Worm (Caenorhabditis elegans) whole organism, L1 larva: ENCODE results near the gene cyp-32A1.

Source experiments
- C34B4.2 ChIP-seq: sonication (generic microtip); optimal IDR thresholded peaks from 2 replicates; lab custom pipeline; 2017; ENCODE audit warnings: mild to moderate bottlenecking, missing genetic modification characterization, missing compliant biosample characterization
- hlh-4 ChIP-seq: sonication (generic microtip); optimal IDR thresholded peaks from 2 replicates; lab custom pipeline; 2016; ENCODE audit warnings: mild to moderate bottlenecking, missing genetic modification characterization, missing compliant biosample characterization
- lin-35 ChIP-seq, 2 experiments: fragments of 150-350 bp; optimal IDR thresholded peaks; 2 replicates each; lab custom pipeline; 2014; ENCODE audit warnings: missing biosample characterization in 2 of 2, missing genetic modification characterization in 2 of 2, missing genetic modification reagents in 2 of 2
- lin-39 ChIP-seq: fragments of 150-350 bp; optimal IDR thresholded peaks from 2 replicates; lab custom pipeline; 2014; ENCODE audit warnings: missing biosample characterization, missing genetic modification reagents, missing genetic modification characterization
- nhr-12 ChIP-seq: sonication (generic microtip); optimal IDR thresholded peaks from 2 replicates; lab custom pipeline; 2017; ENCODE audit warnings: missing biosample characterization, missing genetic modification characterization
- nhr-84 ChIP-seq: sonication (generic microtip); optimal IDR thresholded peaks from 2 replicates; lab custom pipeline; 2017; ENCODE audit warnings: missing biosample characterization, missing genetic modification characterization
- nhr-90 ChIP-seq: sonication (generic microtip); optimal IDR thresholded peaks from 2 replicates; lab custom pipeline; 2016; ENCODE audit warnings: mild to moderate bottlenecking, missing genetic modification characterization, missing compliant biosample characterization; ENCODE audit not compliant: poor library complexity
- rnt-1 ChIP-seq: sonication (generic microtip); optimal IDR thresholded peaks from 2 replicates; lab custom pipeline; 2016; ENCODE audit warnings: mild to moderate bottlenecking, missing genetic modification characterization, moderate library complexity, missing compliant biosample characterization
- skn-1 ChIP-seq: fragments of 150-350 bp; optimal IDR thresholded peaks from 2 replicates; lab custom pipeline; 2014; ENCODE audit warnings: missing biosample characterization, missing genetic modification characterization
- unc-62 ChIP-seq: fragments of 150-350 bp; optimal IDR thresholded peaks from 2 replicates; lab custom pipeline; 2014; ENCODE audit warnings: missing biosample characterization, missing genetic modification reagents, missing genetic modification characterization

DNA sequence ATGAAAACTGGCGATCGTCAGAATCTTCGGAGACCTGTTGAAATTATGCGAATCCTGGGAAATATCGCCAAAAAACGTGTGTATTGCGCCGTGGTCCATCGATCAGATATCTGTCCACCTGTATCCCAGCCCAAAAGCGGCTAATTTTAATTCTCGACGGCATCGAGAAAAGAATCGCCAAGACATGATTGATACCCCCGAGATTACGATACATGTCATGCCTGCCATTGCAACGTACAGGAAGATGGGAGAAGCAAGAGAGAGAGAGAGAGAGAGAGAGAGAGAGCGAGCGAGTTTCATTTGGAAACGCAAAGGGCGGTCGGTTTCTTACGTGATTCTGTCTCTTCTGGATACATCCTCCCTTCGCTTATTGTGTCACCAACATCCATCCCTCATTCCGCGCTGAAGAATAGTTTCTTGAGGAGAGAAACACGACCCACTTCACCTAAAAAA, 7.4 kb upstream of the cyp-32A1 start, which contains the start of gene grl-10:
- TF ChIP-seq lin-35 (GFP tag; optimal IDR thresholded peaks at IDR 0.05; lab: Kevin White, UChicago) (no peak), skn-1 (tag; lab: Kevin White, UChicago) (no peak), nhr-12 (no peak), nhr-90 (tag; lab: Kevin White, UChicago) (no peak), hlh-4 (no peak), rnt-1 (tag; lab: Kevin White, UChicago) (no peak), nhr-84 (no peak), C34B4.2 (no peak), unc-62 (no peak), lin-39 (tag; lab: Kevin White, UChicago) (no peak)
